Worm (Caenorhabditis elegans) whole organism, L4 larva: Measurements from ENCODE around the gene F35H10.5.

Experiments
- ama-1 ChIP-seq: fragments of 150-350 bp; optimal IDR thresholded peaks from 2 replicates; lab custom pipeline; 2014; ENCODE audit warnings: inconsistent platforms, mixed read lengths
- lin-13 ChIP-seq: fragments of 150-350 bp; optimal IDR thresholded peaks from 2 replicates; lab custom pipeline; 2014; ENCODE audit warnings: missing biosample characterization, missing genetic modification reagents, missing genetic modification characterization
- lin-39 ChIP-seq: fragments of 150-350 bp; optimal IDR thresholded peaks from 2 replicates; lab custom pipeline; 2014; ENCODE audit warnings: missing biosample characterization, missing genetic modification reagents, missing genetic modification characterization
- nhr-10 ChIP-seq: fragments of 150-350 bp; optimal IDR thresholded peaks from 2 replicates; lab custom pipeline; 2014; ENCODE audit warnings: missing biosample characterization, missing genetic modification characterization
- nhr-25 ChIP-seq: sonication (generic microtip); optimal IDR thresholded peaks from 2 replicates; lab custom pipeline; 2017; ENCODE audit warnings: missing genetic modification characterization, mild to moderate bottlenecking, missing compliant biosample characterization, antibody characterized with exemption, moderate library complexity, borderline replicate concordance; ENCODE audit not compliant: insufficient read depth
- nhr-28 ChIP-seq: fragments of 150-350 bp; optimal IDR thresholded peaks from 2 replicates; lab custom pipeline; 2014; ENCODE audit warnings: missing biosample characterization, missing genetic modification characterization
- nhr-76 ChIP-seq: fragments of 150-350 bp; optimal IDR thresholded peaks from 2 replicates; lab custom pipeline; 2014; ENCODE audit warnings: missing biosample characterization, missing genetic modification characterization
- nhr-77 ChIP-seq: fragments of 150-350 bp; optimal IDR thresholded peaks from 2 replicates; lab custom pipeline; 2014; ENCODE audit warnings: missing biosample characterization, missing genetic modification characterization
- pqm-1 ChIP-seq: sonication (generic microtip); optimal IDR thresholded peaks from 2 replicates; lab custom pipeline; 2017; ENCODE audit warnings: missing biosample characterization, missing genetic modification characterization
- snpc-4 ChIP-seq: fragments of 150-350 bp; optimal IDR thresholded peaks from 2 replicates; lab custom pipeline; 2014; ENCODE audit warnings: missing biosample characterization, missing genetic modification characterization
- ztf-11 ChIP-seq: fragments of 150-350 bp; optimal IDR thresholded peaks from 2 replicates; lab custom pipeline; 2014; ENCODE audit warnings: missing biosample characterization, missing genetic modification characterization

- TF ChIP-seq snpc-4 (tag; lab: Kevin White, UChicago): no peak
- TF ChIP-seq nhr-28 (tag; lab: Kevin White, UChicago): no peak
- no peak for TF ChIP-seq ztf-11
- TF ChIP-seq nhr-77 (tag; lab: Kevin White, UChicago): no peak
- no peak for TF ChIP-seq lin-13 (GFP tag; lab: Kevin White, UChicago)
- TF ChIP-seq lin-39 (tag; lab: Kevin White, UChicago): no peak
- TF ChIP-seq pqm-1 (tag; lab: Kevin White, UChicago): no peak
- TF ChIP-seq nhr-25: no peak
- no peak for TF ChIP-seq nhr-10
- no peak for TF ChIP-seq nhr-76
- TF ChIP-seq ama-1 (lab: Kevin White, UChicago): no peak
Observed at ce11 chrIV:8289105-8289504, 11.5 kb upstream of the F35H10.5 start.
